Worm (Caenorhabditis elegans) whole organism, L4 larva: ENCODE data around the gene atp-2.
A peak's percentile ranks its signal among the peaks of the same experiment; 100 is the strongest.

Experiments
- Y5F2A.4 ChIP-seq: fragments of 200-800 bp; sonication (Bioruptor generic); optimal IDR thresholded peaks from 2 replicates; lab custom pipeline; 2018; ENCODE audit warnings: mild to moderate bottlenecking, missing genetic modification characterization, missing compliant biosample characterization
- Y75B8A.6 ChIP-seq: fragments of 200-800 bp; sonication (Bioruptor generic); IDR thresholded peaks from 2 replicates; pipeline ENCODE4 v1.3.6; 2022; ENCODE audit warnings: missing genetic modification reagents, missing genetic modification characterization, missing compliant biosample characterization
- ZK546.5 ChIP-seq, 2 experiments: sonication (generic microtip); optimal IDR thresholded peaks; 2 replicates each; lab custom pipeline; 2017; ENCODE audit warnings: missing biosample characterization in 2 of 2, missing genetic modification characterization in 2 of 2
- ceh-28 ChIP-seq: fragments of 150-350 bp; optimal IDR thresholded peaks from 2 replicates; lab custom pipeline; 2014; ENCODE audit warnings: missing biosample characterization, missing genetic modification reagents, missing genetic modification characterization
- madf-5 ChIP-seq, 2 experiments: fragments of 200-800 bp; sonication (Bioruptor generic); IDR thresholded peaks; 2 replicates each; pipeline ENCODE4 v1.3.6; 2022; ENCODE audit warnings: missing compliant biosample characterization in 2 of 2, missing genetic modification characterization in 2 of 2
- mdl-1 ChIP-seq, 2 experiments: fragments of 150-350 bp in 1 of 2; sonication (generic microtip) in 1 of 2; optimal IDR thresholded peaks; 2 replicates each; lab custom pipeline; 2014 to 2017; ENCODE audit warnings: missing biosample characterization in 2 of 2, missing genetic modification characterization in 2 of 2
- mdt-29 ChIP-seq: fragments of 200-800 bp; sonication (Bioruptor generic); IDR thresholded peaks from 2 replicates; pipeline ENCODE4 v1.3.6; 2022; ENCODE audit warnings: missing genetic modification reagents, missing genetic modification characterization, missing compliant biosample characterization
- nhr-102 ChIP-seq: sonication (generic microtip); optimal IDR thresholded peaks from 2 replicates; lab custom pipeline; 2016; ENCODE audit warnings: mild to moderate bottlenecking, missing genetic modification characterization, moderate library complexity, missing compliant biosample characterization
- nhr-42 ChIP-seq: fragments of 200-800 bp; sonication (Bioruptor generic); IDR thresholded peaks from 2 replicates; pipeline ENCODE4 v1.3.6; 2022; ENCODE audit warnings: missing genetic modification characterization, missing compliant biosample characterization
- nhr-77 ChIP-seq: fragments of 150-350 bp; optimal IDR thresholded peaks from 2 replicates; lab custom pipeline; 2014; ENCODE audit warnings: missing biosample characterization, missing genetic modification characterization
- rbr-2 ChIP-seq: sonication (generic microtip); optimal IDR thresholded peaks from 2 replicates; lab custom pipeline; 2016; ENCODE audit warnings: missing genotype, missing genetic modification characterization, missing compliant biosample characterization
- vab-7 ChIP-seq: fragments of 200-800 bp; sonication (Bioruptor generic); IDR thresholded peaks from 2 replicates; pipeline ENCODE4 v1.3.6; 2022; ENCODE audit warnings: missing genetic modification reagents, missing genetic modification characterization, missing compliant biosample characterization
- zfp-3 ChIP-seq: fragments of 200-800 bp; sonication (Bioruptor generic); conservative IDR thresholded peaks from 2 replicates; pipeline ENCODE4 v1.3.6; 2022; ENCODE audit warnings: missing genetic modification reagents, missing genetic modification characterization, missing compliant biosample characterization

The atp-2 gene

ce11 chrIII:5277740-5278139, 49.5 kb downstream of the atp-2 start, which contains the start of gene clk-1 (continued):
- TF ChIP-seq ceh-28 (tag; lab: Kevin White, UChicago) (no peak), Y5F2A.4 (GFP tag; lab: Kevin White, UChicago) (no peak), vab-7 (GFP tag; lab: Robert Waterston, UW) (no peak), madf-5 (GFP tag; IDR thresholded peaks at IDR 0.05; lab: Robert Waterston, UW) (no peak), nhr-102 (tag; lab: Kevin White, UChicago) (peak; percentile 13), nhr-77 (tag; lab: Kevin White, UChicago) (no peak), mdl-1 (tag; optimal IDR thresholded peaks at IDR 0.05; lab: Kevin White, UChicago) (no peak), mdt-29 (GFP tag; lab: Robert Waterston, UW) (no peak), ZK546.5 (tag; optimal IDR thresholded peaks at IDR 0.05; lab: Kevin White, UChicago) (no peak), zfp-3 (GFP tag; lab: Robert Waterston, UW) (no peak), rbr-2 (no peak), nhr-42 (GFP tag; lab: Robert Waterston, UW) (peak; percentile 50; the same call in 1 of the 2 replicates), Y75B8A.6 (no peak)
